Worm (Caenorhabditis elegans) whole organism, young adult: Measurements from ENCODE around the gene igeg-1.

Source experiments
- F55B11.4 ChIP-seq: sonication (generic microtip); optimal IDR thresholded peaks from 2 replicates; lab custom pipeline; 2016; ENCODE audit warnings: missing compliant biosample characterization, missing genetic modification characterization, borderline replicate concordance; ENCODE audit not compliant: insufficient read depth
- akir-1 ChIP-seq: fragments of 200-800 bp; sonication (Bioruptor generic); optimal IDR thresholded peaks from 2 replicates; lab custom pipeline; 2018; ENCODE audit warnings: mild to moderate bottlenecking, missing genetic modification characterization, moderate library complexity, missing compliant biosample characterization
- die-1 ChIP-seq: sonication (generic microtip); optimal IDR thresholded peaks from 2 replicates; lab custom pipeline; 2016; ENCODE audit warnings: missing genotype, mild to moderate bottlenecking, missing genetic modification characterization, missing compliant biosample characterization
- ekl-4 ChIP-seq: fragments of 200-800 bp; sonication (Bioruptor generic); IDR thresholded peaks from 2 replicates; pipeline ENCODE4 v1.3.6; 2022; ENCODE audit warnings: missing genetic modification reagents, missing genetic modification characterization, missing compliant biosample characterization
- gei-17 ChIP-seq: fragments of 200-800 bp; sonication (Bioruptor generic); optimal IDR thresholded peaks from 2 replicates; lab custom pipeline; 2018; ENCODE audit warnings: mild to moderate bottlenecking, missing genetic modification characterization, missing compliant biosample characterization
- hmg-20 ChIP-seq: fragments of 200-800 bp; sonication (Bioruptor generic); IDR thresholded peaks from 2 replicates; pipeline ENCODE4 v1.3.6; 2022; ENCODE audit warnings: missing genetic modification reagents, missing genetic modification characterization, missing compliant biosample characterization
- hsf-1 ChIP-seq: fragments of 200-800 bp; sonication (Bioruptor generic); IDR thresholded peaks from 2 replicates; pipeline ENCODE4 v1.3.6; 2022; ENCODE audit warnings: missing genetic modification reagents, missing genetic modification characterization, missing compliant biosample characterization
- rec-8 ChIP-seq, 2 experiments: sonication (generic microtip); optimal IDR thresholded peaks; 2 replicates each; lab custom pipeline; 2016; ENCODE audit warnings: mild to moderate bottlenecking in 2 of 2, missing genetic modification characterization in 2 of 2, missing genetic modification reagents in 2 of 2, missing genotype in 2 of 2, missing biosample characterization in 1 of 2, missing compliant biosample characterization in 1 of 2, moderate library complexity in 1 of 2
- snpc-4 ChIP-seq, 5 experiments: fragments of 150-350 bp in 1 of 5; sonication (generic microtip) in 4 of 5; optimal IDR thresholded peaks; 2 replicates each; lab custom pipeline; 2014 to 2018; ENCODE audit warnings: missing genetic modification characterization in 5 of 5, missing biosample characterization in 3 of 5, antibody characterized with exemption in 2 of 5, mild to moderate bottlenecking in 2 of 5, missing compliant biosample characterization in 2 of 5, missing genotype in 2 of 5, moderate library complexity in 2 of 5, missing genetic modification reagents in 1 of 5
- unc-62 ChIP-seq: fragments of 150-350 bp; optimal IDR thresholded peaks from 2 replicates; lab custom pipeline; 2014; ENCODE audit warnings: missing biosample characterization, missing genetic modification reagents, missing genetic modification characterization
- ztf-22 ChIP-seq: fragments of 200-800 bp; sonication (Bioruptor generic); optimal IDR thresholded peaks from 2 replicates; lab custom pipeline; 2018; ENCODE audit warnings: mild to moderate bottlenecking, missing genetic modification characterization, moderate library complexity, missing compliant biosample characterization

ce11 chrIV:4576847-4577246 is 14.4 kb downstream of the igeg-1 start:
- TF ChIP-seq snpc-4 (GFP tag; optimal IDR thresholded peaks at IDR 0.05; lab: Kevin White, UChicago): no peak
- TF ChIP-seq snpc-4 (tag; optimal IDR thresholded peaks at IDR 0.05; lab: Kevin White, UChicago): no peak
- no peak for TF ChIP-seq akir-1 (GFP tag; lab: Kevin White, UChicago)
- TF ChIP-seq gei-17 (GFP tag; lab: Kevin White, UChicago): no peak
- no peak for TF ChIP-seq F55B11.4
- no peak for TF ChIP-seq die-1 (tag; lab: Kevin White, UChicago)
- no peak for TF ChIP-seq ztf-22 (GFP tag; lab: Kevin White, UChicago)
- no peak for TF ChIP-seq unc-62
- no peak for TF ChIP-seq ekl-4 (GFP tag; lab: Robert Waterston, UW)
- no peak for TF ChIP-seq hmg-20 (GFP tag; lab: Robert Waterston, UW)
- no peak for TF ChIP-seq rec-8 (tag; optimal IDR thresholded peaks at IDR 0.05; lab: Kevin White, UChicago)
- no peak for TF ChIP-seq hsf-1
